Worm (Caenorhabditis elegans) whole organism, L4 larva: ENCODE data around the gene K03B4.6.

Experiments
- F10B5.3 ChIP-seq: sonication (generic microtip); optimal IDR thresholded peaks from 2 replicates; lab custom pipeline; 2016; ENCODE audit warnings: mild to moderate bottlenecking, missing genetic modification characterization, missing compliant biosample characterization
- F49E8.2 ChIP-seq: sonication (generic microtip); optimal IDR thresholded peaks from 2 replicates; lab custom pipeline; 2016; ENCODE audit warnings: missing compliant biosample characterization, mild to moderate bottlenecking, missing genetic modification characterization, borderline replicate concordance
- T26A8.4 ChIP-seq: fragments of 200-800 bp; sonication (Bioruptor generic); IDR thresholded peaks from 2 replicates; pipeline ENCODE4 v1.3.6; 2022; ENCODE audit warnings: missing genetic modification characterization, missing compliant biosample characterization
- aha-1 ChIP-seq: fragments of 150-350 bp; peaks from one replicate; lab custom pipeline; 2014; ENCODE audit warnings: missing biosample characterization, missing genetic modification characterization
- ctbp-1 ChIP-seq: fragments of 200-800 bp; sonication (Bioruptor generic); IDR thresholded peaks from 2 replicates; pipeline ENCODE4 v1.3.6; 2022; ENCODE audit warnings: missing genetic modification reagents, missing genetic modification characterization, missing compliant biosample characterization
- daf-8 ChIP-seq: fragments of 200-800 bp; sonication (Bioruptor generic); IDR thresholded peaks from 2 replicates; pipeline ENCODE4 v1.3.6; 2022; ENCODE audit warnings: missing genetic modification characterization, missing compliant biosample characterization
- dmd-6 ChIP-seq: fragments of 200-800 bp; sonication (Bioruptor generic); IDR thresholded peaks from 2 replicates; pipeline ENCODE4 v1.3.6; 2022; ENCODE audit warnings: missing genetic modification reagents, missing genetic modification characterization, missing compliant biosample characterization
- dpl-1 ChIP-seq: fragments of 150-350 bp; optimal IDR thresholded peaks from 2 replicates; lab custom pipeline; 2014; ENCODE audit warnings: missing biosample characterization, missing genetic modification reagents, missing genetic modification characterization
- duxl-1 ChIP-seq: sonication (generic microtip); optimal IDR thresholded peaks from 2 replicates; lab custom pipeline; 2016; ENCODE audit warnings: mild to moderate bottlenecking, missing genetic modification characterization, moderate library complexity, missing compliant biosample characterization; ENCODE audit not compliant: poor library complexity
- egl-27 ChIP-seq: sonication (generic microtip); optimal IDR thresholded peaks from 3 replicates; lab custom pipeline; 2017; ENCODE audit warnings: missing biosample characterization, missing genetic modification reagents, missing genetic modification characterization
- egl-43 ChIP-seq: fragments of 200-800 bp; sonication (Bioruptor generic); IDR thresholded peaks from 2 replicates; pipeline ENCODE4 v1.3.6; 2022; ENCODE audit warnings: missing genetic modification reagents, missing genetic modification characterization, missing compliant biosample characterization
- fkh-10 ChIP-seq: fragments of 150-350 bp; optimal IDR thresholded peaks from 2 replicates; lab custom pipeline; 2014; ENCODE audit warnings: missing biosample characterization, missing genetic modification reagents, missing genetic modification characterization
- hlh-11 ChIP-seq: fragments of 200-800 bp; sonication (Bioruptor generic); optimal IDR thresholded peaks from 2 replicates; lab custom pipeline; 2018; ENCODE audit warnings: mild to moderate bottlenecking, missing genetic modification characterization, missing compliant biosample characterization
- jun-1 ChIP-seq: fragments of 150-350 bp; optimal IDR thresholded peaks from 2 replicates; lab custom pipeline; 2014; ENCODE audit warnings: missing biosample characterization, missing genetic modification reagents, missing genetic modification characterization
- lin-13 ChIP-seq: fragments of 150-350 bp; optimal IDR thresholded peaks from 2 replicates; lab custom pipeline; 2014; ENCODE audit warnings: missing biosample characterization, missing genetic modification reagents, missing genetic modification characterization
- lin-38 ChIP-seq: fragments of 200-800 bp; sonication (Bioruptor generic); IDR thresholded peaks from 2 replicates; pipeline ENCODE4 v1.3.6; 2022; ENCODE audit warnings: missing genetic modification reagents, missing genetic modification characterization, missing compliant biosample characterization
- madf-5 ChIP-seq, 2 experiments: fragments of 200-800 bp; sonication (Bioruptor generic); IDR thresholded peaks; 2 replicates each; pipeline ENCODE4 v1.3.6; 2022; ENCODE audit warnings: missing compliant biosample characterization in 2 of 2, missing genetic modification characterization in 2 of 2
- mdt-29 ChIP-seq: fragments of 200-800 bp; sonication (Bioruptor generic); IDR thresholded peaks from 2 replicates; pipeline ENCODE4 v1.3.6; 2022; ENCODE audit warnings: missing genetic modification reagents, missing genetic modification characterization, missing compliant biosample characterization
- mxl-3 ChIP-seq: fragments of 200-800 bp; sonication (Bioruptor generic); optimal IDR thresholded peaks from 2 replicates; lab custom pipeline; 2018; ENCODE audit warnings: mild to moderate bottlenecking, missing genetic modification characterization, missing compliant biosample characterization
- nhr-10 ChIP-seq: fragments of 150-350 bp; optimal IDR thresholded peaks from 2 replicates; lab custom pipeline; 2014; ENCODE audit warnings: missing biosample characterization, missing genetic modification characterization
- nhr-237 ChIP-seq: sonication (generic microtip); optimal IDR thresholded peaks from 2 replicates; lab custom pipeline; 2017; ENCODE audit warnings: missing biosample characterization, missing genetic modification characterization
- nhr-28 ChIP-seq: fragments of 150-350 bp; optimal IDR thresholded peaks from 2 replicates; lab custom pipeline; 2014; ENCODE audit warnings: missing biosample characterization, missing genetic modification characterization
- nhr-41 ChIP-seq: fragments of 200-800 bp; sonication (Bioruptor generic); IDR thresholded peaks from 2 replicates; pipeline ENCODE4 v1.3.6; 2022; ENCODE audit warnings: missing genetic modification reagents, missing genetic modification characterization, missing compliant biosample characterization
- nhr-48 ChIP-seq: sonication (generic microtip); optimal IDR thresholded peaks from 2 replicates; lab custom pipeline; 2016; ENCODE audit warnings: mild to moderate bottlenecking, missing genetic modification characterization, missing compliant biosample characterization
- pha-4 ChIP-seq, 2 experiments: fragments of 150-350 bp in 1 of 2; fragments of 200-800 bp in 1 of 2; sonication (Bioruptor generic) in 1 of 2; IDR thresholded peaks in 1 of 2; optimal IDR thresholded peaks in 1 of 2; 2 replicates each; pipeline versions ENCODE4 v1.3.6 to Lab custom; 2014 to 2022; ENCODE audit warnings: missing genetic modification characterization in 2 of 2, missing genetic modification reagents in 2 of 2, missing biosample characterization in 1 of 2, missing compliant biosample characterization in 1 of 2
- php-3 ChIP-seq: fragments of 200-800 bp; sonication (Bioruptor generic); IDR thresholded peaks from 2 replicates; pipeline ENCODE4 v1.3.6; 2022; ENCODE audit warnings: missing genetic modification reagents, missing genetic modification characterization, missing compliant biosample characterization
- sdz-12 ChIP-seq: fragments of 200-800 bp; sonication (Bioruptor generic); optimal IDR thresholded peaks from 2 replicates; lab custom pipeline; 2018; ENCODE audit warnings: mild to moderate bottlenecking, missing genetic modification characterization, missing compliant biosample characterization
- set-16 ChIP-seq: fragments of 200-800 bp; sonication (Bioruptor generic); IDR thresholded peaks from 2 replicates; pipeline ENCODE4 v1.3.6; 2022; ENCODE audit warnings: missing genetic modification reagents, missing genetic modification characterization, missing compliant biosample characterization
- snpc-1.2 ChIP-seq: fragments of 200-800 bp; sonication (Bioruptor generic); IDR thresholded peaks from 2 replicates; pipeline ENCODE4 v1.3.6; 2022; ENCODE audit warnings: missing genetic modification reagents, missing genetic modification characterization, missing compliant biosample characterization
- spr-1 ChIP-seq: sonication (generic microtip); optimal IDR thresholded peaks from 2 replicates; lab custom pipeline; 2016; ENCODE audit warnings: mild to moderate bottlenecking, missing genetic modification characterization, missing compliant biosample characterization
- spr-3 ChIP-seq: fragments of 200-800 bp; sonication (Bioruptor generic); optimal IDR thresholded peaks from 2 replicates; lab custom pipeline; 2018; ENCODE audit warnings: mild to moderate bottlenecking, missing genetic modification characterization, missing compliant biosample characterization
- tra-1 ChIP-seq: fragments of 200-800 bp; sonication (Bioruptor generic); IDR thresholded peaks from 2 replicates; pipeline ENCODE4 v1.3.6; 2022; ENCODE audit warnings: missing genetic modification reagents, missing genetic modification characterization, missing compliant biosample characterization
- unc-39 ChIP-seq: sonication (generic microtip); optimal IDR thresholded peaks from 2 replicates; lab custom pipeline; 2017; ENCODE audit warnings: missing biosample characterization, missing genetic modification characterization
- unc-62 ChIP-seq, 3 experiments: fragments of 150-350 bp in 1 of 3; sonication (generic microtip); optimal IDR thresholded peaks in 2 of 3; peaks in 1 of 3; 1 replicate in 1 of 3; 2 replicates in 2 of 3; lab custom pipeline; 2014 to 2017; ENCODE audit warnings: missing biosample characterization in 3 of 3, missing genetic modification characterization in 3 of 3, missing genetic modification reagents in 3 of 3, missing genotype in 1 of 3

K03B4.6 gene

DNA sequence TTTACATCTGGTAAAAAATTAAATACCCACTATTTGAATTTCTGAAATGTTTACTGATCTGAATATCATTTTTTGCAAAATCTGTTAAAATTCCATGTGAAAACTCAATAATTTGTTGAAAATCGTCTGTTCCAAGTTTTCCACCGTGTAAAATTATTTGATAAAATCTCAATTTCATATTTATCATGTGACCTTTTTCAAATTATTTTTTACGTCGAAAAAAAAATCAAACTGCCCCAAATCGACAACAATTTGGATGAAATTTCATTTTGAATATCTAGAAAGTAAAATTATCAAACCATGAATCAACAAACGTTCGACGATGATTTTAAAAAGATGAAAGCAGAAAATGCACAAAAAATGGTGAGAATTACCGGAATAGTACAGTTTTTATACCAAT lies 20.8 kb downstream of the K03B4.6 start, which contains the start of gene F41F3.9:
F41F3.9 (plus strand) TSS at position 301 of the 400 bp plus-strand sequence.
- no peak for TF ChIP-seq F10B5.3 (tag; lab: Kevin White, UChicago)
- no peak for TF ChIP-seq nhr-237 (tag; lab: Kevin White, UChicago)

DNA sequence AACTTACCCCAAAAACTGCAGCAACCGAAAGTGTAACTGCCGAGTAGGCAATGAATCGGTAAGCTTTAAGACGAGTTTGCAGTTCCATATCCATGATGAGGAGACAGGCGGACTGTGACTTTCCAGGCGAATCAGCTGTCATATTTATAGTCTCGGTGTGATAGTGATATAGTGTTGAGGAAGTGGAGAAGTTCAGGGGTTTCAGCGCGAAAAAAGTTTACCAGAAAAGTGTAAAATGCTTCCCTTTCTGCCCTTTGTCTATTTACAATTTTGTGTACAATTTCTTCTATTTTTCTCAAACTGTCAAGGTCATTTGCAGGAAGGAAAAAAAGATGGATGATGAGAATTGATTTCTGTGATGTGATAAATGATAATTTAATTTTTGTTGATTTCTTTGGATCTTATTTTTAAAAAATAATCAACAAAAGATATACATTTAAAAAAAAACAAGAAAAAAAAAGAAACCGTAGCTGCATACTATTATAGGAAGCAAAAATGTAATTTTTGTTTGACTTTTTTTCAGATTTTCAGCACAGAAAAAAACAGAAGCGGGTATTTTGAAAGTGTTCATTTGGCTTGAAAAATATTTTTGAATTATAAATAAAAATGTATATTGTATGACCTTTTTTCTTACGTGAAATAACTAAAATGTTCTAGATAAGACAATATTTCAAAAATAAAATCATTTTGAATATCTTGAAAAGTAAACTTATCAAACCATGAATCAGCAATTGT lies 22.0 kb downstream of the K03B4.6 start, which contains the start of the genes col-139 and F41F3.1:
col-139 (minus strand) TSS at position 101 of the 735 bp plus-strand sequence.
F41F3.1 (plus strand) TSS at position 685 of the 735 bp plus-strand sequence.
- TF ChIP-seq F49E8.2 (tag; lab: Kevin White, UChicago) (no peak), mxl-3 (GFP tag; lab: Kevin White, UChicago) (no peak), egl-27 (tag; lab: Kevin White, UChicago) (no peak), lin-38 (GFP tag; lab: Robert Waterston, UW) (no peak), ctbp-1 (GFP tag; lab: Robert Waterston, UW) (no peak), unc-62 (GFP tag; optimal IDR thresholded peaks at IDR 0.05 in 1 of 2; lab: Kevin White, UChicago) (no peak), unc-62 (tag; optimal IDR thresholded peaks at IDR 0.05; lab: Kevin White, UChicago) (no peak), spr-1 (tag; lab: Kevin White, UChicago) (no peak), mdt-29 (no peak), nhr-41 (no peak), nhr-10 (tag; lab: Kevin White, UChicago) (no peak), tra-1 (GFP tag; lab: Robert Waterston, UW) (no peak)

ce11 chrV:4653093-4653492 lies 22.9 kb downstream of the K03B4.6 start:
- TF ChIP-seq ctbp-1 (GFP tag; lab: Robert Waterston, UW) = 0 out of 2 replicates have a peak, but pooled peaks have one; percentile 6
- TF ChIP-seq egl-43 (GFP tag; lab: Robert Waterston, UW) = 0 out of 2 replicates have a peak, but pooled peaks have one; percentile 26
- TF ChIP-seq jun-1 (tag; lab: Kevin White, UChicago) = no peak
- TF ChIP-seq F49E8.2 (tag; lab: Kevin White, UChicago) = no peak
- no peak for TF ChIP-seq pha-4 (GFP tag; IDR thresholded peaks at IDR 0.05; lab: Robert Waterston, UW)
- TF ChIP-seq pha-4 (tag; optimal IDR thresholded peaks at IDR 0.05; lab: Kevin White, UChicago) = no peak
- peak; percentile 99 for TF ChIP-seq set-16 (GFP tag; lab: Robert Waterston, UW)
- TF ChIP-seq madf-5 (GFP tag; IDR thresholded peaks at IDR 0.05; lab: Robert Waterston, UW) = peak; percentile 30 to 79; a peak in 1 of 4 replicates
- 0 out of 2 replicates have a peak, but pooled peaks have one; percentile 29 for TF ChIP-seq tra-1 (GFP tag; lab: Robert Waterston, UW)
- peak; percentile 17 for TF ChIP-seq mxl-3 (GFP tag; lab: Kevin White, UChicago)
- TF ChIP-seq lin-13 (GFP tag; lab: Kevin White, UChicago) = no peak
- peak; percentile 29; the same call in 1 of the 2 replicates for TF ChIP-seq T26A8.4 (GFP tag; lab: Robert Waterston, UW)
- TF ChIP-seq aha-1 = no peak
- TF ChIP-seq snpc-1.2 (GFP tag; lab: Robert Waterston, UW) = no peak
- TF ChIP-seq duxl-1 = no peak
- TF ChIP-seq spr-3 (GFP tag; lab: Kevin White, UChicago) = no peak
- no peak for TF ChIP-seq php-3 (GFP tag; lab: Robert Waterston, UW)

ce11 chrV:4651480-4651879 lies 24.5 kb downstream of the K03B4.6 start:
- TF ChIP-seq nhr-28 (tag; lab: Kevin White, UChicago) (peak; percentile 61), nhr-41 (no peak), fkh-10 (no peak), dpl-1 (GFP tag; lab: Kevin White, UChicago) (peak; percentile 3), aha-1 (peak; percentile 35), unc-39 (tag; lab: Kevin White, UChicago) (no peak), dmd-6 (0 out of 2 replicates have a peak, but pooled peaks have one; percentile 12), spr-3 (GFP tag; lab: Kevin White, UChicago) (peak; percentile 21), nhr-48 (tag; lab: Kevin White, UChicago) (peak; percentile 68), hlh-11 (tag; lab: Kevin White, UChicago) (peak; percentile 58), spr-1 (tag; lab: Kevin White, UChicago) (peak; percentile 54), daf-8 (GFP tag; lab: Robert Waterston, UW) (no peak), unc-62 (GFP tag; optimal IDR thresholded peaks at IDR 0.05 in 1 of 2; lab: Kevin White, UChicago) (peak in 1 of 2 experiments; percentile 5), unc-62 (tag; optimal IDR thresholded peaks at IDR 0.05; lab: Kevin White, UChicago) (no peak), mxl-3 (GFP tag; lab: Kevin White, UChicago) (peak; percentile 70), php-3 (GFP tag; lab: Robert Waterston, UW) (no peak), sdz-12 (no peak)
